Worm (Caenorhabditis elegans) whole organism, L3 larva: Measurements from ENCODE around the gene srlf-10.
"Not testable (repeated sequence)": the region's sequence is repeated elsewhere in the genome, so short reads cannot be mapped to it uniquely, and the experiment has no call there.

Experiments
- R02D3.7 ChIP-seq: fragments of 150-350 bp; optimal IDR thresholded peaks from 2 replicates; lab custom pipeline; 2014; ENCODE audit warnings: missing biosample characterization, missing genetic modification characterization
- aly-2 ChIP-seq: fragments of 150-350 bp; optimal IDR thresholded peaks from 2 replicates; lab custom pipeline; 2014; ENCODE audit warnings: missing biosample characterization, missing genetic modification characterization
- ama-1 ChIP-seq: fragments of 150-350 bp; optimal IDR thresholded peaks from 2 replicates; lab custom pipeline; 2018
- ceh-16 ChIP-seq: sonication (generic microtip); optimal IDR thresholded peaks from 2 replicates; lab custom pipeline; 2017; ENCODE audit warnings: missing biosample characterization, missing genetic modification characterization
- ceh-28 ChIP-seq: fragments of 150-350 bp; optimal IDR thresholded peaks from 2 replicates; lab custom pipeline; 2014; ENCODE audit warnings: missing biosample characterization, missing genetic modification reagents, missing genetic modification characterization
- ceh-82 ChIP-seq: fragments of 150-350 bp; optimal IDR thresholded peaks from 2 replicates; lab custom pipeline; 2014; ENCODE audit warnings: missing biosample characterization, missing genetic modification characterization
- ceh-9 ChIP-seq: sonication (generic microtip); optimal IDR thresholded peaks from 2 replicates; lab custom pipeline; 2018; ENCODE audit warnings: missing biosample characterization, missing genetic modification characterization
- daf-12 ChIP-seq: fragments of 150-350 bp; optimal IDR thresholded peaks from 2 replicates; lab custom pipeline; 2014; ENCODE audit warnings: missing biosample characterization, missing genetic modification reagents, missing genetic modification characterization
- egl-27 ChIP-seq: sonication (generic microtip); optimal IDR thresholded peaks from 4 replicates; lab custom pipeline; 2017; ENCODE audit warnings: missing biosample characterization, missing genetic modification reagents, missing genetic modification characterization
- elt-1 ChIP-seq: fragments of 150-350 bp; optimal IDR thresholded peaks from 2 replicates; lab custom pipeline; 2014; ENCODE audit warnings: missing biosample characterization, missing genetic modification characterization
- elt-3 ChIP-seq, 3 experiments: fragments of 150-350 bp in 1 of 3; sonication (generic microtip) in 2 of 3; optimal IDR thresholded peaks; 2 replicates in 2 of 3; 4 replicates in 1 of 3; lab custom pipeline; 2014 to 2017; ENCODE audit warnings: missing biosample characterization in 3 of 3, missing genetic modification characterization in 3 of 3
- eor-1 ChIP-seq, 2 experiments: fragments of 150-350 bp; optimal IDR thresholded peaks; 2 replicates each; lab custom pipeline; 2014 to 2018; ENCODE audit warnings: missing biosample characterization in 2 of 2, missing genetic modification characterization in 2 of 2
- fkh-2 ChIP-seq: fragments of 150-350 bp; optimal IDR thresholded peaks from 2 replicates; lab custom pipeline; 2014; ENCODE audit warnings: missing biosample characterization, missing genetic modification reagents, missing genetic modification characterization
- fos-1 ChIP-seq: fragments of 150-350 bp; optimal IDR thresholded peaks from 2 replicates; lab custom pipeline; 2014; ENCODE audit warnings: missing biosample characterization, missing genetic modification characterization
- hmg-11 ChIP-seq: sonication (generic microtip); optimal IDR thresholded peaks from 2 replicates; lab custom pipeline; 2016; ENCODE audit warnings: missing genetic modification characterization, missing compliant biosample characterization
- jun-1 ChIP-seq: fragments of 150-350 bp; optimal IDR thresholded peaks from 2 replicates; lab custom pipeline; 2014; ENCODE audit warnings: missing biosample characterization, missing genetic modification reagents, missing genetic modification characterization
- lin-15B ChIP-seq: fragments of 150-350 bp; optimal IDR thresholded peaks from 2 replicates; lab custom pipeline; 2014; ENCODE audit warnings: missing biosample characterization, missing genetic modification characterization
- lin-39 ChIP-seq: fragments of 150-350 bp; optimal IDR thresholded peaks from 2 replicates; lab custom pipeline; 2018; ENCODE audit warnings: missing biosample characterization, missing genetic modification reagents, missing genetic modification characterization
- lsy-12 ChIP-seq: sonication (generic microtip); optimal IDR thresholded peaks from 2 replicates; lab custom pipeline; 2016; ENCODE audit warnings: mild to moderate bottlenecking, missing genetic modification characterization, missing compliant biosample characterization
- mdl-1 ChIP-seq: fragments of 150-350 bp; optimal IDR thresholded peaks from 2 replicates; lab custom pipeline; 2014; ENCODE audit warnings: missing biosample characterization, missing genetic modification characterization
- mml-1 ChIP-seq: fragments of 150-350 bp; sonication (generic microtip); optimal IDR thresholded peaks from 3 replicates; lab custom pipeline; 2014; ENCODE audit warnings: missing biosample characterization, missing genetic modification characterization
- nfya-1 ChIP-seq: sonication (generic microtip); optimal IDR thresholded peaks from 2 replicates; lab custom pipeline; 2017; ENCODE audit warnings: missing genetic modification characterization, mild to moderate bottlenecking, missing compliant biosample characterization, antibody characterized with exemption, moderate library complexity; ENCODE audit not compliant: insufficient read depth
- nhr-12 ChIP-seq: fragments of 150-350 bp; optimal IDR thresholded peaks from 2 replicates; lab custom pipeline; 2014; ENCODE audit warnings: missing biosample characterization, missing genetic modification characterization
- nhr-23 ChIP-seq: fragments of 150-350 bp; optimal IDR thresholded peaks from 2 replicates; lab custom pipeline; 2014; ENCODE audit warnings: missing biosample characterization, missing genetic modification reagents, missing genetic modification characterization
- nhr-237 ChIP-seq: fragments of 150-350 bp; optimal IDR thresholded peaks from 2 replicates; lab custom pipeline; 2014; ENCODE audit warnings: missing biosample characterization, missing genetic modification characterization
- nhr-25 ChIP-seq: sonication (generic microtip); optimal IDR thresholded peaks from 2 replicates; lab custom pipeline; 2017; ENCODE audit warnings: missing biosample characterization, missing genetic modification characterization
- nhr-28 ChIP-seq: fragments of 150-350 bp; optimal IDR thresholded peaks from 2 replicates; lab custom pipeline; 2014; ENCODE audit warnings: missing biosample characterization, missing genetic modification characterization
- nhr-43 ChIP-seq: sonication (generic microtip); optimal IDR thresholded peaks from 2 replicates; lab custom pipeline; 2016; ENCODE audit warnings: mild to moderate bottlenecking, missing genetic modification characterization, missing compliant biosample characterization; ENCODE audit not compliant: poor library complexity, severe bottlenecking
- nhr-67 ChIP-seq: fragments of 150-350 bp; optimal IDR thresholded peaks from 2 replicates; lab custom pipeline; 2014; ENCODE audit warnings: missing biosample characterization, missing genetic modification characterization
- nhr-76 ChIP-seq: fragments of 150-350 bp; sonication (generic microtip); optimal IDR thresholded peaks from 5 replicates; lab custom pipeline; 2014; ENCODE audit warnings: missing biosample characterization, missing genetic modification characterization
- pha-4 ChIP-seq: fragments of 150-350 bp; optimal IDR thresholded peaks from 2 replicates; lab custom pipeline; 2014; ENCODE audit warnings: missing biosample characterization, missing genetic modification reagents, missing genetic modification characterization
- pqm-1 ChIP-seq: fragments of 150-350 bp; optimal IDR thresholded peaks from 2 replicates; lab custom pipeline; 2017; ENCODE audit warnings: missing biosample characterization, missing genetic modification characterization, inconsistent platforms
- sea-2 ChIP-seq: fragments of 150-350 bp; sonication (generic microtip); optimal IDR thresholded peaks from 4 replicates; lab custom pipeline; 2014; ENCODE audit warnings: missing biosample characterization, missing genetic modification reagents, missing genetic modification characterization
- skn-1 ChIP-seq: fragments of 150-350 bp; optimal IDR thresholded peaks from 2 replicates; lab custom pipeline; 2014; ENCODE audit warnings: missing biosample characterization, missing genetic modification characterization
- snpc-4 ChIP-seq: fragments of 150-350 bp; optimal IDR thresholded peaks from 2 replicates; lab custom pipeline; 2014; ENCODE audit warnings: missing biosample characterization, missing genetic modification characterization
- tbx-2 ChIP-seq: sonication (generic microtip); optimal IDR thresholded peaks from 2 replicates; lab custom pipeline; 2016; ENCODE audit warnings: mild to moderate bottlenecking, missing genetic modification characterization, missing compliant biosample characterization
- zag-1 ChIP-seq: fragments of 150-350 bp; optimal IDR thresholded peaks from 2 replicates; lab custom pipeline; 2014; ENCODE audit warnings: missing biosample characterization, missing genetic modification characterization
- ztf-11 ChIP-seq: fragments of 150-350 bp; optimal IDR thresholded peaks from 2 replicates; lab custom pipeline; 2014; ENCODE audit warnings: missing biosample characterization, missing genetic modification characterization

Gene srlf-10

DNA sequence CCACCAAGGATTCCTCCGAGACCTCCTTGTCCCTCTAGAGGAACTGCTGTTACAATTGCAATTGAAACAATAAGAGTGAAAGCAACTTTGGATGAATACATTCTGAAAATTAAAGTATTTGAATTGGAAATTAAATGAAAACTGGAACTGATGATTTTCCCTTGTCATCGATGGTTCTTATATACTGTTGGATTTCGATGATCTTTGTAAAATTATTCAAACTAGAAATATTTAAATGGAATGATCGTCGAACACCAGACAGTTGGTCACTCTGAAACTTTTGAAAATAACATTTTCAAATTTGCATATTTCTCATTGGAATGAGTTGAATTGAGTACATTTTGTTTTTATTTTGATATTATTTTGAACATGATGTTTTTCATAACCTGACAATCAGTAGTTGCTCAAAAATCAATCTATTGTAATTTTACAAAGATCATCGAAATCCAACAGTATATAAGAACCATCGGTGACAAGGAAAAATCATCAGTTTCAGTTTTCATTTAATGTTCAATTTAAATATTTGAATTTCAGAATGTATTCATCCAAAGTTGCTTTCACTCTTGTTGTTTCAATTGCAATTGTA lies at the start of gene srlf-10, which contains the start of gene srlf-9:
Gene srlf-10, plus strand, starts transcription at position 536 of the 586 bp plus-strand sequence.
Gene srlf-9, minus strand, starts transcription at position 101 of the 586 bp plus-strand sequence.
- TF ChIP-seq nfya-1 (tag; lab: Kevin White, UChicago); lsy-12 (tag; lab: Kevin White, UChicago); snpc-4: not testable (repeated sequence)

DNA sequence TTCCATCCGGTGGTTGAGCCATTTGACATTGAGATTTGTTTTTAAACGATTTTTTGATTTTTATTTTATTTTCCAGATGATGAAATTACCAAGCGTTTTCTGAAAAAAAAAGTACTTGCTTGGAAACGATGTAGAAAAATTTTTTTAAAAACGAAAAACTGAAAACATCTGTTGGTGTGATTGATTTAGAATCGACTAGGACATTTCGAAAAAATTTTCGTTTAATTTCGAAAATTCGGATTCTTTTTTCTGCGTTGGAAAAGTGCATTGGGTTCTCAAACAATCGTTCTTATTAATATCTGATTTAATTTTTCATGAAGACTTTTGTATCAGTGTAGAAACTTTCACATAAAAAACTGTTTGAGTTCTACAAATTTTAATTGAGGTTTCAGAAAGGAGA lies 42.8 kb upstream of the srlf-10 start, which contains the start of gene F53A2.9:
Gene F53A2.9, minus strand, starts transcription at position 101 of the 400 bp plus-strand sequence.
- no peak for TF ChIP-seq jun-1 (tag; lab: Kevin White, UChicago)
- no peak for TF ChIP-seq fkh-2 (tag; lab: Kevin White, UChicago)
- TF ChIP-seq elt-3 (tag; optimal IDR thresholded peaks at IDR 0.05; lab: Kevin White, UChicago) = no peak
- no peak for TF ChIP-seq zag-1 (tag; lab: Kevin White, UChicago)
- TF ChIP-seq daf-12 (tag; lab: Kevin White, UChicago) = no peak
- no peak for TF ChIP-seq ama-1 (lab: Kevin White, UChicago)
- TF ChIP-seq ceh-82 (tag; lab: Kevin White, UChicago) = no peak
- TF ChIP-seq snpc-4 = no peak
- TF ChIP-seq mdl-1 (tag; lab: Kevin White, UChicago) = no peak
- TF ChIP-seq nhr-25 (tag; lab: Kevin White, UChicago) = no peak

DNA sequence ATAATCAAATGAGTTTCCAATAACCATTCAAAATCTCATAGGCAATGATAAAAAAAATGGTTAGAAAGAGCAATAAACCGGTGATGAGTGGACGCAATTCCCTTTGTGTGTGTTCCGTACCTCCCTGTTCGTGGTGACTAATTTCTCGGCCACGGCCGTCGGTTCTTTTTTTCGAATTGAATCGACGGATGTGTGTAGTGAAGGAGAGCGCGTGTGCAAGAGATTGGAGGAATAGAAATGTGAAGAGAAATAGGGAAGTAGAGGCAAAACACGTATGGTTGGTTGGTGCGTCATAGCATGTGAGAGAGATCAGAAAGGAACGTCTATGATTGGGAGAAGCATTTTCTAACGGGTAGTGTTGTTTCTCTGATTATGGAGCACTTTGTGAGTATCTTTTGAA lies 42.2 kb upstream of the srlf-10 start:
- TF ChIP-seq R02D3.7 (tag; lab: Kevin White, UChicago) (no peak), ceh-28 (tag; lab: Kevin White, UChicago) (no peak), fos-1 (tag; lab: Kevin White, UChicago) (no peak), ztf-11 (no peak), ceh-16 (tag; lab: Kevin White, UChicago) (no peak), nhr-12 (tag; lab: Kevin White, UChicago) (no peak), mml-1 (tag; lab: Kevin White, UChicago) (no peak), daf-12 (tag; lab: Kevin White, UChicago) (no peak), nhr-25 (tag; lab: Kevin White, UChicago) (peak; percentile 26), pqm-1 (peak; percentile 9), snpc-4 (no peak), aly-2 (tag; lab: Kevin White, UChicago) (no peak), lin-39 (tag; lab: Kevin White, UChicago) (peak; percentile 55), nhr-67 (tag; lab: Kevin White, UChicago) (no peak), nhr-237 (tag; lab: Kevin White, UChicago) (no peak), nfya-1 (tag; lab: Kevin White, UChicago) (peak; percentile 86), eor-1 (tag; optimal IDR thresholded peaks at IDR 0.05; lab: Kevin White, UChicago) (no peak), pha-4 (tag; lab: Kevin White, UChicago) (peak; percentile 76), lin-15B (tag; lab: Kevin White, UChicago) (peak; percentile 70), jun-1 (tag; lab: Kevin White, UChicago) (peak; percentile 32), hmg-11 (tag; lab: Kevin White, UChicago) (peak; percentile 81), nhr-28 (no peak), sea-2 (GFP tag; lab: Kevin White, UChicago) (no peak)

DNA sequence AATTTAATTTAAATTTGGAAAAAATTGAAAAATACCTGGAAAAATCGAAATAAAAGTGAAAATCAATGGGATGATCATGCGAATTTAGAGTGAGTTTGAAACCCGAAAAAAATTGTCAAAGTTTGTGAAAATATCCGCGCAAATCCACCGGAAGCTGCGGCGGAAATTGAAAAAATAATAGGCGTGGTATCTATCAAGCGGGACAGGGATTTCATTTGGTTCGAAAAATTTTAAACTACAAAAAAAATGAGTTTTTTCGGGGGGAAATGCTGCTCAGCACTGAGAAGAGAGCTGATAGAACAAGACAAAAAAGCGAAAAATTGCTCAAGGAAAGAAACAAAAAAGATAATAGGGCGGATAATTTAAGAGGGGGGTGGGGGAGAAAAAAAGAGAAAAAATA lies 31.0 kb upstream of the srlf-10 start, which contains the start of gene T03F6.9:
Gene T03F6.9, minus strand, starts transcription at position 101 of the 400 bp plus-strand sequence.
- TF ChIP-seq hmg-11 (tag; lab: Kevin White, UChicago) (no peak), sea-2 (GFP tag; lab: Kevin White, UChicago) (no peak), skn-1 (tag; lab: Kevin White, UChicago) (no peak), nhr-76 (no peak), tbx-2 (no peak), nhr-28 (no peak), elt-1 (tag; lab: Kevin White, UChicago) (no peak), egl-27 (tag; lab: Kevin White, UChicago) (no peak), daf-12 (tag; lab: Kevin White, UChicago) (no peak), nhr-23 (tag; lab: Kevin White, UChicago) (no peak), aly-2 (tag; lab: Kevin White, UChicago) (no peak), ceh-82 (tag; lab: Kevin White, UChicago) (no peak), ceh-16 (tag; lab: Kevin White, UChicago) (no peak), pha-4 (tag; lab: Kevin White, UChicago) (no peak), zag-1 (tag; lab: Kevin White, UChicago) (no peak), ama-1 (lab: Kevin White, UChicago) (no peak), nhr-43 (tag; lab: Kevin White, UChicago) (no peak), nhr-12 (tag; lab: Kevin White, UChicago) (no peak), nhr-25 (tag; lab: Kevin White, UChicago) (no peak), ceh-9 (tag; lab: Kevin White, UChicago) (no peak)
